Worm (Caenorhabditis elegans) whole organism, midembryonic: Measurements from ENCODE around the gene pkg-2.

Source experiments
- T22C8.4 ChIP-seq: fragments of 200-800 bp; sonication (Bioruptor generic); IDR thresholded peaks from 2 replicates; pipeline ENCODE4 v1.3.6; 2022; ENCODE audit warnings: missing genetic modification characterization, missing compliant biosample characterization
- cog-1 ChIP-seq: sonication (generic microtip); optimal IDR thresholded peaks from 2 replicates; lab custom pipeline; 2016; ENCODE audit warnings: missing genetic modification characterization, missing compliant biosample characterization
- flt-1 ChIP-seq: fragments of 200-800 bp; sonication (Bioruptor generic); IDR thresholded peaks from 2 replicates; pipeline ENCODE4 v1.3.6; 2022; ENCODE audit warnings: missing genetic modification characterization, missing compliant biosample characterization
- klf-2 ChIP-seq: fragments of 200-800 bp; sonication (Bioruptor generic); conservative IDR thresholded peaks from 2 replicates; pipeline ENCODE4 v1.3.6; 2022; ENCODE audit warnings: missing genetic modification reagents, missing genetic modification characterization, missing compliant biosample characterization
- med-1 ChIP-seq: sonication (generic microtip); optimal IDR thresholded peaks from 2 replicates; lab custom pipeline; 2017; ENCODE audit warnings: missing genetic modification characterization, mild to moderate bottlenecking, missing compliant biosample characterization, antibody characterized with exemption, missing genetic modification reagents; ENCODE audit not compliant: insufficient read depth
- ref-1 ChIP-seq: fragments of 200-800 bp; sonication (Bioruptor generic); conservative IDR thresholded peaks from 2 replicates; pipeline ENCODE4 v1.3.6; 2022; ENCODE audit warnings: missing genetic modification reagents, missing genetic modification characterization, missing compliant biosample characterization
- tab-1 ChIP-seq: fragments of 200-800 bp; sonication (Bioruptor generic); IDR thresholded peaks from 2 replicates; pipeline ENCODE4 v1.3.6; 2022; ENCODE audit warnings: missing genetic modification characterization, missing compliant biosample characterization
- ztf-23 ChIP-seq: fragments of 200-800 bp; sonication (Bioruptor generic); IDR thresholded peaks from 2 replicates; pipeline ENCODE4 v1.3.6; 2022; ENCODE audit warnings: missing genetic modification reagents, missing genetic modification characterization, missing compliant biosample characterization
- ztf-29 ChIP-seq: fragments of 200-800 bp; sonication (Bioruptor generic); IDR thresholded peaks from 2 replicates; pipeline ENCODE4 v1.3.6; 2022; ENCODE audit warnings: missing genetic modification reagents, missing genetic modification characterization, missing compliant biosample characterization

pkg-2 gene

DNA sequence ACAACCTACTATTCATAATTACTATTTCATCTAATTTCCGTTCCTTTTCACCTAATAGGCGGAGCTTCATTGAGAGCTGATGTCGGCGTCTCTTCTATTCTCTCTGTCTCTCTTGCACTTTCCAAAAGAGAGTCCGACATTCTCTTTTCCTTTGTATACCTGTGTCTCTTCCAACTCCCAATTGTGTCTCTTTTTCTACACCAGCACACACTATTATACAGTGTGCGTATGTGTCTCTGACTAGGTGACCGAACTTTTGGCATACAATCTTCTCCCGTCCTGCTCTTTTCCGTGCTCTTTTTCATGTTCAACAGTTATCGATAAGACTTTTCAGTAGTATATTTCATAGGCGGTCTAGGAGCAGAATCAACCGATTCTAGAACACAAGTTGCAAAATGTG, 19.6 kb downstream of the pkg-2 start:
- TF ChIP-seq T22C8.4 (GFP tag; lab: Robert Waterston, UW) (no peak), ztf-23 (GFP tag; lab: Robert Waterston, UW) (no peak), klf-2 (GFP tag; lab: Robert Waterston, UW) (no peak), med-1 (no peak), tab-1 (no peak), cog-1 (tag; lab: Kevin White, UChicago) (no peak), flt-1 (GFP tag; lab: Robert Waterston, UW) (no peak), ref-1 (GFP tag; lab: Robert Waterston, UW) (no peak), ztf-29 (no peak)

DNA sequence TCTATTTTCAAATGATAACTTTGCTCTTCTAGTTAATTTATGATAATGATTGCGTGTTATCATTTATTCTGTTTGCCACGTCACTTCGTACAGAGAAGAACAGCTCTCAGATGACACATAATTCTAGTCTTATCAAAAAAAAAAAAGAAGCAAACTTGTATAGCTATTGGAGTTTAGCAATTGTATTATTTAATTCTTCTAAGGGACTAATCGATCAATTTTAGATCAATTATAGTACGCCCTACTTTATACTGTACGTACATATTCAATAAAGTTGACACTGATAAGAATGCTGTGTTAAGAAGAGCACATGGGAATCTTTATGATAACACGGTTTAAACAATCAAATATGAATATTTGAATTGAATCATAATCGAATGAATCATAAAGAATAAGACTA, 21.6 kb downstream of the pkg-2 start:
- TF ChIP-seq flt-1 (GFP tag; lab: Robert Waterston, UW) (no peak), ztf-29 (no peak), cog-1 (tag; lab: Kevin White, UChicago) (no peak), klf-2 (GFP tag; lab: Robert Waterston, UW) (no peak), med-1 (no peak), ref-1 (GFP tag; lab: Robert Waterston, UW) (no peak), ztf-23 (GFP tag; lab: Robert Waterston, UW) (no peak), T22C8.4 (GFP tag; lab: Robert Waterston, UW) (no peak), tab-1 (no peak)

DNA sequence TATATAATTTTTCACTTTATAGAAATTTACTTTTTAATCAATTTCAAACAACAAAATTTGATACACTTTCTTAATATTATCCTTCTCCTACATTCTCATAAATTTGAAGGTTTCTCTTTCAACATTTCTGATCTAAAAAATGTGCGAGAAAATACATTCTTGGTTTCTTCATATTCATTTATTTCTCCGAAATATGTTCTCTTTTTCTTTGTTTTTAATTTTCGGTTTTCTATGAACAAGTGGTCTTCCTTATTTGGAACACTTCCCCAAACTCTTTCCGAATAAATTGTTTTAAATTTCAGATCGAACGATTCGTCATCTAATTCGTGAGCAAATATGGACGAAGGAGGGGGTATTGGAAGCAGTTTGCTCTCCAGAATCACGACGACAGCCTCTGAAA, 38.4 kb downstream of the pkg-2 start, which contains the start of gene npr-22:
Gene npr-22 (plus strand): TSS at position 301 of the 400 bp plus-strand sequence.
- no peak for TF ChIP-seq klf-2 (GFP tag; lab: Robert Waterston, UW)
- TF ChIP-seq cog-1 (tag; lab: Kevin White, UChicago), result no peak
- no peak for TF ChIP-seq T22C8.4 (GFP tag; lab: Robert Waterston, UW)
- no peak for TF ChIP-seq flt-1 (GFP tag; lab: Robert Waterston, UW)
- no peak for TF ChIP-seq tab-1
- no peak for TF ChIP-seq ref-1 (GFP tag; lab: Robert Waterston, UW)
- no peak for TF ChIP-seq ztf-29
- TF ChIP-seq ztf-23 (GFP tag; lab: Robert Waterston, UW), result no peak
- TF ChIP-seq med-1, result no peak

DNA sequence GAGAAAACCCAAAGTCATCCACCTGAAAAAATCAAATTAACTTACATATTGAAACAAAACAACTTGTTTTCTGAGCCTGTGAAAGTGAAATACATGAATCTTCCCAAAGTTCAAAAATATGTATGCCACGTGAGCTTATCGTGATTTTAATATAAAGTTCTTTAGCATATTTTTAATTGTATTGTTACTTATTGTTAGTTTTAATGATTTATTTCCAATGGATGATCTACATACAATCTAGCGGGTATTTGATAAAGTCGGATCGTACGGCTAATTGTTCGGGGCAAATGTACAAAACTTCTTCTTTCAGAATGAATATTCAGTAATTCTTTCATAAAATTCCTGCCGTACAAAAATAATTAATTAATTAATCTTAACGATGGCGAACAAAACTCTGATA, 49.6 kb downstream of the pkg-2 start, which contains the start of gene Y59H11AM.4:
Gene Y59H11AM.4 (minus strand): TSS at position 101 of the 400 bp plus-strand sequence.
- TF ChIP-seq T22C8.4 (GFP tag; lab: Robert Waterston, UW), result no peak
- TF ChIP-seq flt-1 (GFP tag; lab: Robert Waterston, UW), result no peak
- TF ChIP-seq med-1, result no peak

DNA sequence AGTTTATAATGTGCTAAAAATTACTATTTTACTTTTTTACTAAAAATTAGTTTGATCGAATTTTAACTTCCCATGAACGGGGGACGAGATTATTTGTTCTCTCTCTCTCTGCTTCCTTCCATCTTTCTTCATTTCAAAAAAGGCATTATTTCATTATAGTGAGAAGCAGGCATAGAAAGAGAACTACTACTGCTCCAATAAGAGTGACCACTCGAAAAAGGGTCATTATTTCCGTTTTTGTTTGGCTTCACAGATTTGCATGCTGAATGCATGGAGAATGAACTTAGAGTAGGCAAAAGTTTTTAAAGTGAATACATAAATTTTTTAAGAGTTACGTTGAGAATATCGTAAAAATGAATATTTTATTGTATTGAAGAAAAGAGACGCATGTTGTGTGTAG, 50.0 kb downstream of the pkg-2 start:
- TF ChIP-seq ref-1 (GFP tag; lab: Robert Waterston, UW) (no peak), ztf-23 (GFP tag; lab: Robert Waterston, UW) (no peak), med-1 (no peak), flt-1 (GFP tag; lab: Robert Waterston, UW) (no peak), cog-1 (tag; lab: Kevin White, UChicago) (no peak), T22C8.4 (GFP tag; lab: Robert Waterston, UW) (no peak), klf-2 (GFP tag; lab: Robert Waterston, UW) (no peak)

DNA sequence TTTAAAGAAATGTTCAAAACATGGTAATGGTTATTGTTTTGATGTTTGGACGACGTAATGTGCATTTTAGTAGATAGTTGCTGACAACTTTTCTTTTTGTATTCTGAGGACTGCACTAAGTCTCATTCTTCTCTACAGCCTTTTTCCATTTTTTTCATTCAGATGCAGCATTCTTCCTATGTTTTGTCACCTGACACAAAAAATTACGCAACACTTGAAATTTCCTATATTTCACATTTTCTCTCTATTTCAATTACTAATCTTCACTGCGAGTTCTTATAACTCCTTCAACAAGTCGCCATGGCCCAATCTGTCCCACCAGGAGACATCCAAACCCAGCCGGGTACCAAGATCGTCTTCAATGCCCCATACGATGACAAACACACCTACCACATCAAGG, 50.4 kb downstream of the pkg-2 start, which contains the start of gene Y59H11AM.1:
Gene Y59H11AM.1 (plus strand): TSS at position 301 of the 400 bp plus-strand sequence.
- TF ChIP-seq med-1 (no peak), ztf-23 (GFP tag; lab: Robert Waterston, UW) (no peak), flt-1 (GFP tag; lab: Robert Waterston, UW) (no peak)

DNA sequence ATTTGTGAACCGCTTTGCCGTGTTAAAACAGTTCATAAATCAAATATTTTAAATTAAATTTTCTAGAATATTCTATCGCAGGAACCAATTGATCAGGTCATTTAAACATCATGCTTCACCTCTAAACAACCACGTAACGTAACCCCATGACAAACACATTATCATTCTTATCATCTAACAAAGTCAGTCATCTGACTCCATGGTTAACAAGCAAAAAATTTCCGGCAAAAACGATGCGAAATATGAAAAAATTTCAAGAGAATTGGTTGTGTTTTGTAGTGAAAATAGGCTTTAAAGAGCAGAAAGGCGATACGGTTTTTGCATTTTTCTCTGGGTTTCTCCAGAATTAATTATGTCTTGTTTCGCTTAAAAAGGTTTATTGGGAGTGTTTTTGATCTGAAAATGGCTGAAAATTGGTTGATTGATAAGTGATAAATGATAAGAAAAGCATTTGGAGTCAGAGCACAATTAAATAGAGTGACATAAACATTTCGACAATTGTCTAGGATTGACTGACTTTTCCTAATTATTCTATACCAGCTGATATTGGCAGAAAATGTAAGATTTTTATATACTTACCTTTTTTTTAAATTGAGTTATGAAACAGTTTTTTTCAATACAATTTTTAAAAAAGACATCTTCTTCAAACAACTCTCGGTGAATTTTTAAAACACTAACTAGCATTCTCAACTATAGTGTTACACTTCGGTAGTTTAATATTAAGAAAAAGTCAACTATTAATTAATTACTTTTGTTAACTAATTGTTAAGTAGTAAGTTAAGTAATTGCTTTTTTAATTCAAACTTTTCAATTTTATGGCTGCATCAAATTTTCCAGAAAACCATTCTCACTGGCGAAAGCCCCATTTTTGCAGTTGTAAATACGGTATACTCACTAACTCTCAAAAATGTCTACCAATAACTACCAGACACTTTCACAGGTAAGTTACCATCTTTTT, 64.7 kb downstream of the pkg-2 start, which contains the start of gene catp-7:
Gene catp-7 (plus strand): TSS at position 908 of the 958 bp plus-strand sequence.
- no peak for TF ChIP-seq tab-1
- TF ChIP-seq T22C8.4 (GFP tag; lab: Robert Waterston, UW), result no peak
- TF ChIP-seq ztf-23 (GFP tag; lab: Robert Waterston, UW), result no peak

DNA sequence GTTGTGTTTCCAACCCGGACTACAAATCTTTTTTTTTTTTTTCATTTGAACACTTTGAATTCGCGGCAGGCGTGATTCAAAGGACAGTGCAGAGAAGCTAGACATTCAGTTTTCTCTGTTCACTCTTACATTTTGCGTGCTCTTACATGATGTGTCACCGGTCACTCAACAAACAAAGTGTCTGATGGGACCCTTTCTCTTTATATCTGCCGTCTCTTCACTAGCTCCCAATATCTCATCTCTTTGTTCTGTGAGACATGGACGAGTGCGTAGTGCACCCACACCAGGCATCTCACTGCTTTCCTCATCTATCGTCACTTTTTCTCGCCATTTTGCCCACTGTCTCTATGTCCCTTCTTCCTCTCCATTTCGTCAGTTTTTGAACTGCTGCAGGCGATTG, 66.4 kb downstream of the pkg-2 start:
- TF ChIP-seq tab-1 (no peak), ztf-29 (no peak), flt-1 (GFP tag; lab: Robert Waterston, UW) (no peak), T22C8.4 (GFP tag; lab: Robert Waterston, UW) (no peak), med-1 (no peak), cog-1 (tag; lab: Kevin White, UChicago) (no peak), klf-2 (GFP tag; lab: Robert Waterston, UW) (no peak), ztf-23 (GFP tag; lab: Robert Waterston, UW) (no peak), ref-1 (GFP tag; lab: Robert Waterston, UW) (no peak)

DNA sequence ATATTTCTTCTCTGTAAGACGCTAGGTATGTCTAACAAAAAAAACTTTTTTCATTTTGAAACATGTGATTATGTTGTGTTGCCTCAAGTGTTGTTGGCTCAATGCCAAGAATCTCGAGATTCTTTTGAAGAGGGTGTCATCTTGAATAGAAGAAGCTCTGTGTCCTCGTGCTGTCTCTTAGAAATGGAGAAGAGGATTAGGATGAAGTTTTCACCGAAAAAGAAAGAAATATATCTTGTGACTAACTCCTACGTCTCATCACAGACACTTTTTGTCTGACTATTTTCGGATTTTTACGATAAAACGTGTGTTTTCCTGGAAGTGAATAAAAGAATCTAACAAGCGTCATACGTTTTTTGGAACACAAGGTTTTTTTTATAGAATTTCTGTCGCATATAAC, 66.9 kb downstream of the pkg-2 start:
- no peak for TF ChIP-seq ztf-29
- TF ChIP-seq cog-1 (tag; lab: Kevin White, UChicago), result no peak
- no peak for TF ChIP-seq flt-1 (GFP tag; lab: Robert Waterston, UW)
- TF ChIP-seq klf-2 (GFP tag; lab: Robert Waterston, UW), result no peak
- no peak for TF ChIP-seq T22C8.4 (GFP tag; lab: Robert Waterston, UW)
- TF ChIP-seq ref-1 (GFP tag; lab: Robert Waterston, UW), result no peak
- TF ChIP-seq tab-1, result no peak
- no peak for TF ChIP-seq ztf-23 (GFP tag; lab: Robert Waterston, UW)
- no peak for TF ChIP-seq med-1
